Fruit fly (Drosophila melanogaster) whole organism: Measurements from ENCODE around the gene CG14402.

ENCODE experiments used
- CG8478 ChIP-seq: fragments of >200 bp; optimal IDR thresholded peaks from 2 replicates; lab custom pipeline; 2018; ENCODE audit warnings: inconsistent platforms
- Dll ChIP-seq: fragments of >200 bp; optimal IDR thresholded peaks from 2 replicates; lab custom pipeline; 2017
- EcR ChIP-seq, 2 experiments: fragments of >200 bp; optimal IDR thresholded peaks; 2 replicates each; lab custom pipeline; 2017; ENCODE audit warnings: missing biosample characterization in 2 of 2, missing genetic modification characterization in 2 of 2, missing genetic modification reagents in 2 of 2
- pan ChIP-seq: fragments of >200 bp; optimal IDR thresholded peaks from 2 replicates; lab custom pipeline; 2017
- psq ChIP-seq: fragments of >200 bp; optimal IDR thresholded peaks from 2 replicates; lab custom pipeline; 2017
- usp ChIP-seq: fragments of >200 bp; optimal IDR thresholded peaks from 2 replicates; lab custom pipeline; 2017; ENCODE audit warnings: missing biosample characterization, missing genetic modification characterization, mixed read lengths

dm6 chr2L:20858371-20859340 lies 9.6 kb downstream of the CG14402 start, which contains the start of gene bero:
- TF ChIP-seq Dll (lab: Kevin White, UChicago): no peak
- no peak for TF ChIP-seq usp (GFP tag; lab: Kevin White, UChicago)
- TF ChIP-seq psq (lab: Kevin White, UChicago): no peak
- TF ChIP-seq EcR (GFP tag; optimal IDR thresholded peaks at IDR 0.05; lab: Kevin White, UChicago): no peak
- TF ChIP-seq CG8478 (lab: Kevin White, UChicago): no peak
- TF ChIP-seq pan: no peak
